Fruit fly (Drosophila melanogaster) whole organism, wandering third instar larva: ENCODE data around the gene CG8301.

ENCODE experiments used
- Dfd ChIP-seq: fragments of >200 bp; optimal IDR thresholded peaks from 2 replicates; lab custom pipeline; 2017; ENCODE audit warnings: missing biosample characterization, missing genetic modification characterization
- Dif ChIP-seq: fragments of 200-275, 200-300 bp; sonication (Bioruptor generic); optimal IDR thresholded peaks from 2 replicates; lab custom pipeline; 2018; ENCODE audit warnings: missing biosample characterization, missing genetic modification characterization; ENCODE audit not compliant: partially characterized antibody
- GATAd ChIP-seq: sonication (Bioruptor generic); optimal IDR thresholded peaks from 2 replicates; lab custom pipeline; 2016; ENCODE audit warnings: missing biosample characterization, missing genetic modification characterization
- HLH106 ChIP-seq: fragments of 200-800 bp; optimal IDR thresholded peaks from 3 replicates; lab custom pipeline; 2019; ENCODE audit warnings: missing biosample characterization, mild to moderate bottlenecking, missing genetic modification characterization, moderate library complexity
- Hr78 ChIP-seq: fragments of >200 bp; optimal IDR thresholded peaks from 2 replicates; lab custom pipeline; 2017; ENCODE audit warnings: missing biosample characterization, missing genetic modification characterization
- Rel ChIP-seq, 2 experiments: fragments of 200-800 bp; sonication (Bioruptor generic) in 1 of 2; optimal IDR thresholded peaks; 2 replicates in 1 of 2; 3 replicates in 1 of 2; lab custom pipeline; 2016 to 2019; ENCODE audit warnings: mild to moderate bottlenecking in 2 of 2, missing biosample characterization in 2 of 2, missing genetic modification characterization in 2 of 2, moderate library complexity in 1 of 2
- Sp1 ChIP-seq: fragments of 200-800 bp; sonication (Bioruptor generic); optimal IDR thresholded peaks from 3 replicates; lab custom pipeline; 2019; ENCODE audit warnings: missing biosample characterization, mild to moderate bottlenecking, missing genetic modification characterization, moderate library complexity
- sv ChIP-seq: fragments of 200-800 bp; sonication (Bioruptor generic); optimal IDR thresholded peaks from 3 replicates; lab custom pipeline; 2016; ENCODE audit warnings: missing biosample characterization, missing genetic modification characterization

dm6 chr3R:9532437-9533180 is 48.5 kb upstream of the CG8301 start, which contains the start of gene by:
- no peak for TF ChIP-seq Hr78 (GFP tag; lab: Kevin White, UChicago)
- TF ChIP-seq Sp1 (GFP tag; lab: Kevin White, UChicago) = no peak
- TF ChIP-seq sv (GFP tag; lab: Kevin White, UChicago) = no peak
- no peak for TF ChIP-seq Dfd
- TF ChIP-seq HLH106 = no peak
- no peak for TF ChIP-seq GATAd
- no peak for TF ChIP-seq Rel (GFP tag; optimal IDR thresholded peaks at IDR 0.05; lab: Kevin White, UChicago)
- TF ChIP-seq Rel (tag; optimal IDR thresholded peaks at IDR 0.05; lab: Kevin White, UChicago) = no peak
- TF ChIP-seq Dif (GFP tag; lab: Kevin White, UChicago) = peak; percentile 82
